Worm (Caenorhabditis elegans) whole organism, L1 larva: ENCODE measurements around the gene sru-2.

ENCODE experiments used
- C04F5.9 ChIP-seq: sonication (generic microtip); optimal IDR thresholded peaks from 2 replicates; lab custom pipeline; 2016; ENCODE audit warnings: missing genetic modification characterization, missing compliant biosample characterization
- Y116A8C.19 ChIP-seq: sonication (generic microtip); optimal IDR thresholded peaks from 2 replicates; lab custom pipeline; 2016; ENCODE audit warnings: missing compliant biosample characterization, missing genetic modification characterization, borderline replicate concordance
- ama-1 ChIP-seq: fragments of 150-350 bp; optimal IDR thresholded peaks from 2 replicates; lab custom pipeline; 2014
- blmp-1 ChIP-seq: fragments of 150-350 bp; optimal IDR thresholded peaks from 2 replicates; lab custom pipeline; 2014; ENCODE audit warnings: missing biosample characterization, missing genetic modification characterization
- dpl-1 ChIP-seq, 3 experiments: fragments of 150-350 bp in 2 of 3; sonication (generic microtip) in 1 of 3; optimal IDR thresholded peaks; 2 replicates each; lab custom pipeline; 2014 to 2017; ENCODE audit warnings: missing biosample characterization in 3 of 3, missing genetic modification characterization in 3 of 3, missing genetic modification reagents in 3 of 3
- efl-1 ChIP-seq, 4 experiments: fragments of 150-350 bp; optimal IDR thresholded peaks in 3 of 4; peaks in 1 of 4; 1 replicate in 1 of 4; 2 replicates in 3 of 4; lab custom pipeline; 2014; ENCODE audit warnings: missing biosample characterization in 2 of 4, missing genetic modification characterization in 2 of 4, missing genetic modification reagents in 2 of 4
- egl-13 ChIP-seq: sonication (generic microtip); optimal IDR thresholded peaks from 2 replicates; lab custom pipeline; 2016; ENCODE audit warnings: missing genotype, missing genetic modification reagents, missing genetic modification characterization, missing compliant biosample characterization
- elt-2 ChIP-seq: sonication (generic microtip); optimal IDR thresholded peaks from 2 replicates; lab custom pipeline; 2016; ENCODE audit warnings: missing genetic modification characterization, mild to moderate bottlenecking, inconsistent platforms, missing compliant biosample characterization, missing genetic modification reagents
- elt-3 ChIP-seq, 6 experiments: fragments of 150-350 bp in 1 of 6; sonication (generic microtip); optimal IDR thresholded peaks; 2 replicates each; lab custom pipeline; 2017 to 2018; ENCODE audit warnings: missing biosample characterization in 6 of 6, missing genetic modification characterization in 6 of 6, inconsistent platforms in 1 of 6
- ets-5 ChIP-seq: fragments of 200-800 bp; sonication (Bioruptor generic); IDR thresholded peaks from 2 replicates; pipeline ENCODE4 v1.3.6; 2022; ENCODE audit warnings: missing genetic modification characterization, missing compliant biosample characterization
- fkh-10 ChIP-seq: sonication (generic microtip); optimal IDR thresholded peaks from 2 replicates; lab custom pipeline; 2017; ENCODE audit warnings: missing biosample characterization, missing genetic modification reagents, missing genetic modification characterization
- fkh-4 ChIP-seq: sonication (generic microtip); optimal IDR thresholded peaks from 2 replicates; lab custom pipeline; 2016; ENCODE audit warnings: missing compliant biosample characterization, missing genetic modification characterization, borderline replicate concordance
- grh-1 ChIP-seq: fragments of 200-800 bp; sonication (Bioruptor generic); IDR thresholded peaks from 2 replicates; pipeline ENCODE4 v1.3.6; 2022; ENCODE audit warnings: missing genetic modification reagents, missing genetic modification characterization, missing compliant biosample characterization
- hpl-2 ChIP-seq: fragments of 150-350 bp; optimal IDR thresholded peaks from 2 replicates; lab custom pipeline; 2014; ENCODE audit warnings: missing biosample characterization, missing genetic modification reagents, missing genetic modification characterization
- irx-1 ChIP-seq: sonication (generic microtip); optimal IDR thresholded peaks from 2 replicates; lab custom pipeline; 2016; ENCODE audit warnings: missing genetic modification characterization, missing compliant biosample characterization
- isw-1 ChIP-seq: fragments of 200-800 bp; sonication (Bioruptor generic); IDR thresholded peaks from 2 replicates; pipeline ENCODE4 v1.3.6; 2022; ENCODE audit warnings: missing genetic modification characterization, missing compliant biosample characterization
- jun-1 ChIP-seq: fragments of 150-350 bp; optimal IDR thresholded peaks from 2 replicates; lab custom pipeline; 2014; ENCODE audit warnings: missing biosample characterization, missing genetic modification reagents, missing genetic modification characterization
- lin-13 ChIP-seq: fragments of 150-350 bp; optimal IDR thresholded peaks from 2 replicates; lab custom pipeline; 2014; ENCODE audit warnings: missing biosample characterization, missing genetic modification reagents, missing genetic modification characterization
- lin-14 ChIP-seq: fragments of 200-800 bp; sonication (Bioruptor generic); optimal IDR thresholded peaks from 2 replicates; lab custom pipeline; 2018; ENCODE audit warnings: mild to moderate bottlenecking, missing genetic modification characterization, moderate library complexity, missing compliant biosample characterization
- lin-15B ChIP-seq: fragments of 150-350 bp; sonication (generic microtip); optimal IDR thresholded peaks from 3 replicates; lab custom pipeline; 2014; ENCODE audit warnings: missing biosample characterization, missing genetic modification characterization
- lin-35 ChIP-seq, 2 experiments: fragments of 150-350 bp; optimal IDR thresholded peaks; 2 replicates each; lab custom pipeline; 2014; ENCODE audit warnings: missing biosample characterization in 2 of 2, missing genetic modification characterization in 2 of 2, missing genetic modification reagents in 2 of 2
- lsy-2 ChIP-seq, 2 experiments: fragments of 150-350 bp; optimal IDR thresholded peaks; 2 replicates each; lab custom pipeline; 2014; ENCODE audit warnings: missing biosample characterization in 2 of 2, missing genetic modification characterization in 2 of 2
- mdl-1 ChIP-seq, 2 experiments: fragments of 150-350 bp; optimal IDR thresholded peaks; 2 replicates each; lab custom pipeline; 2014 to 2017; ENCODE audit warnings: missing biosample characterization in 2 of 2, missing genetic modification characterization in 2 of 2, inconsistent platforms in 1 of 2
- mef-2 ChIP-seq: fragments of 150-350 bp; optimal IDR thresholded peaks from 2 replicates; lab custom pipeline; 2014; ENCODE audit warnings: missing biosample characterization, missing genetic modification characterization
- nhr-19 ChIP-seq: fragments of 200-800 bp; sonication (Bioruptor generic); conservative IDR thresholded peaks from 2 replicates; pipeline ENCODE4 v1.3.6; 2022; ENCODE audit warnings: missing genetic modification characterization, missing compliant biosample characterization
- nhr-20 ChIP-seq: sonication (generic microtip); optimal IDR thresholded peaks from 2 replicates; lab custom pipeline; 2016; ENCODE audit warnings: mild to moderate bottlenecking, missing genetic modification characterization, missing compliant biosample characterization
- nhr-28 ChIP-seq: fragments of 150-350 bp; optimal IDR thresholded peaks from 2 replicates; lab custom pipeline; 2014; ENCODE audit warnings: missing biosample characterization, missing genetic modification characterization
- nhr-47 ChIP-seq: sonication (generic microtip); optimal IDR thresholded peaks from 2 replicates; lab custom pipeline; 2016; ENCODE audit warnings: mild to moderate bottlenecking, missing genetic modification characterization, moderate library complexity, missing compliant biosample characterization
- nhr-71 ChIP-seq: sonication (generic microtip); optimal IDR thresholded peaks from 2 replicates; lab custom pipeline; 2016; ENCODE audit warnings: mild to moderate bottlenecking, missing genetic modification characterization, moderate library complexity, missing compliant biosample characterization
- nhr-77 ChIP-seq: fragments of 150-350 bp; optimal IDR thresholded peaks from 2 replicates; lab custom pipeline; 2014; ENCODE audit warnings: missing biosample characterization, missing genetic modification characterization
- nhr-85 ChIP-seq: sonication (generic microtip); peaks from one replicate; lab custom pipeline; 2016; ENCODE audit warnings: missing genetic modification characterization, inconsistent platforms, missing compliant biosample characterization
- pag-3 ChIP-seq: sonication (generic microtip); optimal IDR thresholded peaks from 2 replicates; lab custom pipeline; 2017; ENCODE audit warnings: missing genetic modification characterization, mild to moderate bottlenecking, missing compliant biosample characterization, antibody characterized with exemption, borderline replicate concordance; ENCODE audit not compliant: insufficient read depth
- pax-3 ChIP-seq: fragments of 200-800 bp; sonication (Bioruptor generic); optimal IDR thresholded peaks from 2 replicates; lab custom pipeline; 2018; ENCODE audit warnings: mild to moderate bottlenecking, missing genetic modification characterization, moderate library complexity, missing compliant biosample characterization
- rnt-1 ChIP-seq: sonication (generic microtip); optimal IDR thresholded peaks from 2 replicates; lab custom pipeline; 2016; ENCODE audit warnings: mild to moderate bottlenecking, missing genetic modification characterization, moderate library complexity, missing compliant biosample characterization
- skn-1 ChIP-seq: fragments of 150-350 bp; optimal IDR thresholded peaks from 2 replicates; lab custom pipeline; 2014; ENCODE audit warnings: missing biosample characterization, missing genetic modification characterization
- snpc-4 ChIP-seq: fragments of 150-350 bp; optimal IDR thresholded peaks from 2 replicates; lab custom pipeline; 2014; ENCODE audit warnings: missing biosample characterization, missing genetic modification characterization
- snu-23 ChIP-seq: sonication (generic microtip); optimal IDR thresholded peaks from 2 replicates; lab custom pipeline; 2016; ENCODE audit warnings: missing genetic modification characterization, missing compliant biosample characterization
- sox-4 ChIP-seq: sonication (generic microtip); optimal IDR thresholded peaks from 2 replicates; lab custom pipeline; 2016; ENCODE audit warnings: missing genetic modification characterization, missing compliant biosample characterization
- sptf-1 ChIP-seq: fragments of 150-350 bp; optimal IDR thresholded peaks from 2 replicates; lab custom pipeline; 2014; ENCODE audit warnings: missing biosample characterization, missing genetic modification characterization
- sup-37 ChIP-seq: fragments of 200-800 bp; sonication (Bioruptor generic); optimal IDR thresholded peaks from 2 replicates; lab custom pipeline; 2018; ENCODE audit warnings: mild to moderate bottlenecking, missing genetic modification characterization, missing compliant biosample characterization
- tbx-2 ChIP-seq: sonication (generic microtip); optimal IDR thresholded peaks from 2 replicates; lab custom pipeline; 2016; ENCODE audit warnings: missing genetic modification characterization, missing compliant biosample characterization
- tlp-1 ChIP-seq: fragments of 150-350 bp; optimal IDR thresholded peaks from 2 replicates; lab custom pipeline; 2014; ENCODE audit warnings: missing biosample characterization, missing genetic modification characterization
- unc-130 ChIP-seq: fragments of 150-350 bp; optimal IDR thresholded peaks from 2 replicates; lab custom pipeline; 2017; ENCODE audit warnings: missing biosample characterization, missing genetic modification characterization, inconsistent platforms
- unc-30 ChIP-seq: sonication (generic microtip); optimal IDR thresholded peaks from 2 replicates; lab custom pipeline; 2017; ENCODE audit warnings: missing biosample characterization, missing genetic modification characterization
- unc-62 ChIP-seq: fragments of 150-350 bp; optimal IDR thresholded peaks from 2 replicates; lab custom pipeline; 2014; ENCODE audit warnings: missing biosample characterization, missing genetic modification reagents, missing genetic modification characterization
- xbp-1 ChIP-seq: sonication (generic microtip); optimal IDR thresholded peaks from 2 replicates; lab custom pipeline; 2016; ENCODE audit warnings: missing genetic modification characterization, missing compliant biosample characterization
- zag-1 ChIP-seq: fragments of 150-350 bp; optimal IDR thresholded peaks from 2 replicates; lab custom pipeline; 2014; ENCODE audit warnings: missing biosample characterization, missing genetic modification characterization

The sru-2 gene

ce11 chrIV:9440880-9441336, 45.2 kb upstream of the sru-2 start, which contains the start of gene idh-1 (continued):
- peak; percentile 33 for TF ChIP-seq blmp-1
- peak; percentile 75 for TF ChIP-seq nhr-71 (tag; lab: Kevin White, UChicago)
- TF ChIP-seq unc-130 (tag; lab: Kevin White, UChicago) = no peak
- TF ChIP-seq snpc-4 (tag; lab: Kevin White, UChicago) = peak; percentile 77
- TF ChIP-seq lin-14 (GFP tag; lab: Kevin White, UChicago) = peak; percentile 90
- peak; percentile 12 for TF ChIP-seq skn-1 (tag; lab: Kevin White, UChicago)
- TF ChIP-seq pax-3 (tag; lab: Kevin White, UChicago) = no peak

ce11 chrIV:9441391-9441790, 44.7 kb upstream of the sru-2 start:
- TF ChIP-seq blmp-1 = peak; percentile 73
- no peak for TF ChIP-seq grh-1 (GFP tag; lab: Robert Waterston, UW)

- TF ChIP-seq ama-1 (lab: Kevin White, UChicago) (no peak), nhr-77 (tag; lab: Kevin White, UChicago) (no peak), fkh-4 (tag; lab: Kevin White, UChicago) (no peak), ets-5 (GFP tag; lab: Robert Waterston, UW) (no peak), sox-4 (tag; lab: Kevin White, UChicago) (no peak), nhr-28 (tag; lab: Kevin White, UChicago) (no peak), sptf-1 (no peak), lin-13 (peak; percentile 66), snu-23 (GFP tag; lab: Kevin White, UChicago) (peak; percentile 81), nhr-47 (tag; lab: Kevin White, UChicago) (peak; percentile 63), C04F5.9 (tag; lab: Kevin White, UChicago) (peak; percentile 3), unc-30 (no peak), jun-1 (tag; lab: Kevin White, UChicago) (peak; percentile 44), lin-15B (tag; lab: Kevin White, UChicago) (no peak), zag-1 (no peak), efl-1 (optimal IDR thresholded peaks at IDR 0.05; lab: Kevin White, UChicago) (peak in 1 of 2 experiments; percentile 22), efl-1 (GFP tag; optimal IDR thresholded peaks at IDR 0.05 in 1 of 2; lab: Kevin White, UChicago) (peak in 1 of 2 experiments; percentile 38), fkh-10 (GFP tag; lab: Kevin White, UChicago) (no peak), mef-2 (tag; lab: Kevin White, UChicago) (no peak), nhr-85 (tag; lab: Kevin White, UChicago) (peak; percentile 97), rnt-1 (peak; percentile 26), mdl-1 (tag; optimal IDR thresholded peaks at IDR 0.05; lab: Kevin White, UChicago) (peak in 1 of 2 experiments; percentile 93), lin-35 (GFP tag; optimal IDR thresholded peaks at IDR 0.05; lab: Kevin White, UChicago) (peak in 1 of 2 experiments; percentile 77), elt-3 (tag; optimal IDR thresholded peaks at IDR 0.05; lab: Kevin White, UChicago) (peak in 4 of 6 experiments; percentile 4 to 96 (median 58)), unc-130 (tag; lab: Kevin White, UChicago) (peak; percentile 35), snpc-4 (tag; lab: Kevin White, UChicago) (peak; percentile 61), blmp-1 (peak; percentile 80), Y116A8C.19 (tag; lab: Kevin White, UChicago) (no peak), tbx-2 (tag; lab: Kevin White, UChicago) (no peak), nhr-19 (peak; percentile 81), elt-2 (tag; lab: Kevin White, UChicago) (peak; percentile 92), nhr-20 (tag; lab: Kevin White, UChicago) (peak; percentile 93), lin-14 (GFP tag; lab: Kevin White, UChicago) (peak; percentile 82), irx-1 (tag; lab: Kevin White, UChicago) (peak; percentile 37), tlp-1 (tag; lab: Kevin White, UChicago) (no peak), unc-62 (GFP tag; lab: Kevin White, UChicago) (no peak), skn-1 (tag; lab: Kevin White, UChicago) (no peak), lsy-2 (tag; optimal IDR thresholded peaks at IDR 0.05; lab: Kevin White, UChicago) (peak; percentile 37 to 54), hpl-2 (GFP tag; lab: Kevin White, UChicago) (no peak), pax-3 (tag; lab: Kevin White, UChicago) (no peak), pag-3 (no peak), nhr-71 (tag; lab: Kevin White, UChicago) (peak; percentile 90), dpl-1 (GFP tag; optimal IDR thresholded peaks at IDR 0.05; lab: Kevin White, UChicago) (no peak), xbp-1 (tag; lab: Kevin White, UChicago) (peak; percentile 12), isw-1 (no peak), egl-13 (tag; lab: Kevin White, UChicago) (no peak), sup-37 (GFP tag; lab: Kevin White, UChicago) (no peak)
Observed at ce11 chrIV:9442106-9442532, 44.0 kb upstream of the sru-2 start.
